Fruit fly (Drosophila melanogaster) whole organism, embryonic: Measurements from ENCODE around the gene CG3529.

Experiments
- CG12104 ChIP-seq: fragments of 200-800 bp; sonication (Bioruptor generic); optimal IDR thresholded peaks from 3 replicates; lab custom pipeline; 2016; ENCODE audit warnings: missing biosample characterization, missing genetic modification characterization
- Scr ChIP-seq: fragments of 200-800 bp; sonication (Bioruptor generic); IDR thresholded peaks from 2 replicates; pipeline ENCODE4 v1.3.6; 2022; ENCODE audit warnings: missing biosample characterization, missing genetic modification characterization; ENCODE audit not compliant: partially characterized antibody
- corto ChIP-seq: fragments of 200-800 bp; sonication (Bioruptor generic); optimal IDR thresholded peaks from 2 replicates; lab custom pipeline; 2016; ENCODE audit warnings: missing biosample characterization, mild to moderate bottlenecking, missing genetic modification characterization, moderate library complexity
- ro ChIP-seq: fragments of 200-800 bp; sonication (Bioruptor generic); IDR thresholded peaks from 2 replicates; pipeline ENCODE4 v1.3.6; 2022; ENCODE audit warnings: missing biosample characterization, missing genetic modification characterization

DNA sequence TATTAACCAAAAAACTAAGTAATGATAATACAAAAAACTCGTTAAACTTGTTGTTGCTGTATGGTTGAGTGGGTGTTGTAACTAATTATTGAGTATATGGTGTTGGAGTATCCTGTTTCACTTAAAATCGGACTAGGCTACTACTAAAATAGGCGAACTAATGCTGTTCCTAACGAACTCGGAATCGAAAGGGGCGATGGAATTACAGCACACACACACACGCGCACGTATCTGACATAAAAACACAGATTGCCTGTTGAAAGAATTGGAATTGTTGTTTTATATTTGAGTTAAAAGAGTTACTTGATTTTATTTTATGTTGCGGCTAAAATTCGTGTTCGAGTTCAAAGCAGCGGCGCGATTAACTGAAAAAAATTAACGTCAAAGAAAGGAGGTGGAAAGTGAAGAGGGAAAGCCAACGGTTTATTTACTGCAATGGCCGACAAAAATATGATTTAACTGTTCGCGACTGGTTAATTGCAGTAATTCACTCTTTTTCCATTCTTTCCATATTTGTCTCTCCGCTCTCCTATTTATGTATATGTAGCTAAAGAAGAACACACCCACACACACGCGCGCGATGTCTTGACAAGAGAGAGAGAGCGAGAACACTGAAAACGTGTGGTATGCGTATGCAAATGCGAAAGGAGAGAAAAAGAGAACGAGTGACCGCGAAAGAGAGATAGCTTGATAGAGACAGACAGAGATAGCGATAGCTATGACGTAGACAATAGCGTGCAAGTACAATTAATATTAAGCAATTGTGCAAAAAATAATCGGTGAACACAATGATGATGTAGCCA, 45.1 kb upstream of the CG3529 start:
- TF ChIP-seq Scr (GFP tag; lab: Robert Waterston, UW) (no peak), CG12104 (GFP tag; lab: Kevin White, UChicago) (no peak), ro (GFP tag; lab: Robert Waterston, UW) (no peak), corto (GFP tag; lab: Kevin White, UChicago) (no peak)
